Fruit fly (Drosophila melanogaster): ENCODE measurements around the gene CG11570.

CG11570 gene

DNA sequence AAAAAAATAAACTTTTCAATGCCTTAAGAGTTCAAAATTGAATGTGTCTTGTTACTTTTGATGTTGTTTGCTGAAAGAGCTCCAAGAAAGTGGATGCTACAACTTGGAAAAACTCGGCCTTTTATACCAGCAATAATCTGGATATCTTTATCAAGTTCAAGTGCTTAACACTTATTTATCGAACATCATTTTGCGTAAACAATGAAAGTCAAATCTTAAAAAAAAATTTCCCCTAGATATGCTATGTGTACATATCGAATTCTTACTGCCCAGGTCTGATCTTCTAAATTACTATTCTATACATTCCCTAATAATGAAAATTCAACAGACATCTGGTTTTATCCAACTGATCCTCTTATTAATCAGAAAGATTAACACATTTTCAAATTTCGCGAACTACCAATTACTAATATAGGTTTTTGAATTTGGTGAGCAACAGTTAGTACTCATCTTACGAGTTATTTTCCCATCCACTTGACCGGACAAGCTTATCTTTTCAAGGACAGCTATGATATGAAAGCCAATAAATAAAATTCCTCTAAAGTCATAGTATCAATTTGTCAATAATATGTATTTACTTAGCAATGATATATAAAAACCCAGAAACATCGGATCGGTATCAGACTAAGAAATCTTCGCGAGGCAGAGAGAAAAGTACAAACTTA lies at the start of gene CG11570, which contains the start of gene CG43294:
CG11570 (minus strand) TSS at position 101 of the 665 bp plus-strand sequence.
CG43294 (plus strand) TSS at position 615 of the 665 bp plus-strand sequence.
- TF ChIP-seq noc (tag; optimal IDR thresholded peaks at IDR 0.05): no peak

dm6 chr3L:12004136-12004535 lies 46.6 kb upstream of the CG11570 start:
- TF ChIP-seq noc (tag; optimal IDR thresholded peaks at IDR 0.05): no peak

DNA sequence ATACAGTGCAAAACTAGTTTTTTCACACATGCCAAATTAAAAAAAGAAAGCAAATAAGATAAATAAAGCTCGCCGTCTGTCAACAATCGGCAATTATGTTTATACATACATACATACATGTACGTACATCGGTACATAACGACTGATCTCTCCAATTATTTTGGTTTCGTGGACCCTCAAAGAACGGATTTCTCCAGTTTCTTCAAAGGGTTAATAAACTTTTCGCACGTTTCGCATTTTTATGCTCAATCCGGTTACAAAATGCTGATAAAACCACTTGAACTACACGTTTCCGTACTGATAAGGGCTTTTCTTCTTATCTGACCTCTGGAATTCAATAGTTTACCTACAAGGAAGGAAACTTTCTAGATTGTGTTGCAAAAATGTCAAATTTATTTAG lies 45.9 kb upstream of the CG11570 start:
- TF ChIP-seq noc (tag; optimal IDR thresholded peaks at IDR 0.05): no peak

- no peak for TF ChIP-seq noc (tag; optimal IDR thresholded peaks at IDR 0.05)
Measured at dm6 chr3L:12002321-12003248, 45.0 kb upstream of the CG11570 start, which contains the start of the genes Pop2 and CG6928. Gene Pop2, minus strand, starts transcription at chr3L:12002915. Gene CG6928, plus strand, starts transcription at chr3L:12003155.

dm6 chr3L:11997959-11998358 lies 40.4 kb upstream of the CG11570 start, which contains the start of gene Grip163:
Gene Grip163, minus strand, starts transcription at chr3L:11998138.
- TF ChIP-seq noc (tag; optimal IDR thresholded peaks at IDR 0.05): no peak

DNA sequence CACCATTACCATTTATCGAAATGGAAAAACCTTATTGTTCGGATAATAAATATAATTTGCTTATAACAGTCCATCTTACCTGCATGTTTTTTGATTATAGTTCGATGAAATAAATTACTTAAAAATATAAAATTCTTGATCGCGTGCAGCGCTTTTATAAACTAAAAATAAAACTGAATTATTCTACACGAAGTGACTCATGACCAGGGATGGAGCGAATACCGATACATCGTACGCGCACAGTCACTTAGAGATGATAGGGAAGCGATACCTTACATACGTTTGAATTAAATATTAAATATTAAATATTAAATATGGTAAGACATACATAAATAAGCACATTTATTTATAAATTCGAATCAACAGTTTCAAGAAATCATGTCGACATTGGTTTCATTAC lies 35.4 kb upstream of the CG11570 start, which contains the start of gene viaf:
viaf (minus strand) TSS at position 220 of the 400 bp plus-strand sequence.
- no peak for TF ChIP-seq noc (tag; optimal IDR thresholded peaks at IDR 0.05)

dm6 chr3L:11990436-11990835 lies 32.9 kb upstream of the CG11570 start, which contains the start of gene CG6931:
Gene CG6931, plus strand, starts transcription at chr3L:11990736.
- no peak for TF ChIP-seq noc (tag; optimal IDR thresholded peaks at IDR 0.05)

DNA sequence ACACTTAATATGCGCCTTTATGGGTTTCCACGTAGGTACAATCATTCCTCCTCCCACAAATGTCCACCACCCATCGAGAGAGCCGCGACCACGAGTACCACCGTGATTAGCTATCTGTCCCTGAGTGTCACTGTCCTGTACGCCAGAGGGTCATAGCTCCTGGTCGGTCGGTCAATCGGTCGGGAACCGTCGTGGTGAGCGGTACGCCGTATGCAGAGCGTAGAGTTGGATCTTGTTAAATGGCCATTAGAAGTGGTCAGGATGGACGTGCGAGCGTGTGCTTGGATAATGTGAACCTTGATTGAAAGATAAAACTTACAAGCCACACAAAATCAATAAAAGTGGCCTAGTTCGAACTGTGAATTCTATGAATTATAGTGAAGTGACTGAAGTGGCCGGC lies 27.0 kb upstream of the CG11570 start, which contains the start of gene CG6938:
CG6938 (plus strand) TSS at position 301 of the 400 bp plus-strand sequence.
- TF ChIP-seq noc (tag; optimal IDR thresholded peaks at IDR 0.05): no peak

DNA sequence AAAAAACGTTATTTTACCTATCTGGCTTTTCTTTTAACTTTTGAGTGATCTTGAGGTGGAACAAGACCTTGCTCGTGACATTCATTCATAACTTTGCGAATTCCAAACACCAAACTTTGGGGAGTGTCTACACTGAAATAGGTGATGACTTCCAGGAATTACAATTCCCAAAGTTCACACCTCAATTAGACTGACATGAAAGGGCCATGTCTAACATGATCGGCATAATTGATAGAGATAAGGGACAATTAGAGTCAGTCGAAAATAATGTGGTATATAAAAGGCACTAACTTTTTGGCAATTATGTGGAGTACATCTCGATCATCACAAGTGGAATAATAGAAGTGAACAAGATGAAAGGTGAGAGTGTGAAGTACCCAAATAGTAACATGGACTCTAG lies 18.2 kb upstream of the CG11570 start, which contains the start of gene CG43896:
CG43896 (plus strand) TSS at position 301 of the 400 bp plus-strand sequence.
- no peak for TF ChIP-seq noc (tag; optimal IDR thresholded peaks at IDR 0.05)

- no peak for TF ChIP-seq noc (tag; optimal IDR thresholded peaks at IDR 0.05)
Measured at dm6 chr3L:11974605-11975004, 17.0 kb upstream of the CG11570 start, which contains the start of gene CG14125. Gene CG14125, plus strand, starts transcription at chr3L:11974905.

- no peak for TF ChIP-seq noc (tag; optimal IDR thresholded peaks at IDR 0.05)
Measured at dm6 chr3L:11973690-11974089, 16.1 kb upstream of the CG11570 start, which contains the start of gene CG42397. Gene CG42397, minus strand, starts transcription at chr3L:11973790.

DNA sequence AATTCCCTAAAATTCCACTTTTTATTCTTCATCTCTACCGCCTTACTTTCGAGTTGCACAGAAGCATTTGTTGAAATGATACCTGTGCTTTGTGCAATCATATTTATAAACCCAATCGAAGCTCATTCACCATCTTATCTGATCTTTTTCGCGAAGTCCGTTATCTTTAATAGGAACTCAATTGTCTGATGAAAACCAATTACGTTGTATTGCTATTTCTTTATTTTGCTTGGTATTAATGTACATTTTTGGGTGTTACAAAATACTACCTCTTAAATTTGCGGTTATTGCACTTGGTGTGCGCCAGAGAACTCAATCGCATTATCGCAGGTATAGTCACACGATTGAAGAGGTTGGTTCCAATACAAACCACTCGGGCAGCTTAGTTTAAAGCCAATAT lies 15.3 kb upstream of the CG11570 start, which contains the start of gene Muc68E:
Muc68E (minus strand) TSS at position 101 of the 400 bp plus-strand sequence.
- no peak for TF ChIP-seq noc (tag; optimal IDR thresholded peaks at IDR 0.05)

dm6 chr3L:11966104-11966503 lies 8.5 kb upstream of the CG11570 start, which contains the start of gene prc:
Gene prc, minus strand, starts transcription at chr3L:11966131.
- no peak for TF ChIP-seq noc (tag; optimal IDR thresholded peaks at IDR 0.05)

dm6 chr3L:11953783-11954182 lies 3.8 kb downstream of the CG11570 start, which contains the start of gene CG7248:
Gene CG7248, plus strand, starts transcription at chr3L:11954083.
- TF ChIP-seq noc (tag; optimal IDR thresholded peaks at IDR 0.05): no peak

DNA sequence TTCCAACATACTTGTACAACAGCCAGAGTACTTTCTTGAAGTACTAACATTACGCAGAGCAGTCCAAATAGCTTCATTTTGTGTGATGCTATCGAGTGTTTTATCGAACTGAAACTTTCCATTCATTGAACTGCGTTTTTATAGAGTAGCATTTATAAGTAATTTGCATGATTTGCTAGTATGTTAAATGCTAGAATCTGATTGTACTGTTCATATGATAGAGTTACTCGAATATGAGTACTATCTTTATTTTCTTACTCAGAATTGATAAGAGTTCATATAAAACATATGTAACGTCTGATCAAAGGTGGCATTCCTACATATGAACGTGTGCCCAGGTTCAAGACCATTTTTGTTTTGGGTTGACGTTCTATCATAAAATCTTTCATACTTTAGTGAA lies 4.4 kb downstream of the CG11570 start, which contains the start of gene obst-G:
obst-G (minus strand) TSS at position 101 of the 400 bp plus-strand sequence.
- TF ChIP-seq noc (tag; optimal IDR thresholded peaks at IDR 0.05): no peak

DNA sequence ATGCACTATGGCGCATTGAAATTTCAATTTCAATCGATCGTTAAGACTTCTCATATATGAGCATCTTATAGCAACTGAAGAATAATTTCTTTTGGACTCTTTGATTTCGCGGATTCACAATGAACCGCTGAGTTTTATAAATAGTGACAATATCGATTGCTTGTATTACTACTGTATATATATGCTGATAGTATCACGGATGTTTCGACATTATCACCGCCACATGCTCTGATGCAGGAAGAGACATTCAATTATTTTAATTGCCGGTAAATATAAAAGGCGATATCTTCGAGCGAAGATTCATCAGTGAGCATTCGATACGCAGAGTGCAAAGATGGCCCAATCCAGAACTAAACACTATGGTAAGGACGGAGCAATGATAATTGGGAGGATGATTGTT lies 8.0 kb downstream of the CG11570 start, which contains the start of gene CG17826:
CG17826 (plus strand) TSS at position 301 of the 400 bp plus-strand sequence.
- no peak for TF ChIP-seq noc (tag; optimal IDR thresholded peaks at IDR 0.05)

Measured in whole organism, larva.